Worm (Caenorhabditis elegans): ENCODE data around the gene F52C6.3.
"Not testable (repeated sequence)": the region's sequence is repeated elsewhere in the genome, so short reads cannot be mapped to it uniquely, and the experiment has no call there.

ce11 chrII:1948393-1948792 is 23.8 kb downstream of the F52C6.3 start, which contains the start of gene ZK250.2:
- not testable (repeated sequence) for TF ChIP-seq lsy-2 (tag; optimal IDR thresholded peaks at IDR 0.05); C16A3.4 (tag; optimal IDR thresholded peaks at IDR 0.05); lin-15B (tag; optimal IDR thresholded peaks at IDR 0.05); tlp-1 (tag; optimal IDR thresholded peaks at IDR 0.05); blmp-1 (tag; optimal IDR thresholded peaks at IDR 0.05); elt-3 (tag; optimal IDR thresholded peaks at IDR 0.05); ceh-8 (GFP tag; optimal IDR thresholded peaks at IDR 0.05); unc-62 (GFP tag; optimal IDR thresholded peaks at IDR 0.05)
